Worm (Caenorhabditis elegans): ENCODE data around the gene Y55F3C.9.

Y55F3C.9 gene

ce11 chrIV:684748-685147 lies 43.2 kb downstream of the Y55F3C.9 start:
- TF ChIP-seq unc-120 (tag; optimal IDR thresholded peaks at IDR 0.05; ENCODE audit: poor library complexity, severe bottlenecking) (no peak), M03D4.4 (tag; optimal IDR thresholded peaks at IDR 0.05) (no peak), elt-3 (tag; optimal IDR thresholded peaks at IDR 0.05) (no peak), mep-1 (tag; optimal IDR thresholded peaks at IDR 0.05) (no peak), nhr-2 (tag; optimal IDR thresholded peaks at IDR 0.05) (no peak), tbx-8 (GFP tag; optimal IDR thresholded peaks at IDR 0.05) (no peak), snpc-4 (tag; optimal IDR thresholded peaks at IDR 0.05) (no peak), hlh-1 (tag; optimal IDR thresholded peaks at IDR 0.05) (no peak), zip-8 (tag; optimal IDR thresholded peaks at IDR 0.05) (no peak), unc-39 (tag; optimal IDR thresholded peaks at IDR 0.05) (no peak)

- no peak for TF ChIP-seq snpc-4 (tag; optimal IDR thresholded peaks at IDR 0.05)
- no peak for TF ChIP-seq ham-2 (GFP tag; optimal IDR thresholded peaks at IDR 0.05)
Observed at ce11 chrIV:684197-684596, 43.8 kb downstream of the Y55F3C.9 start, which contains the start of gene cutl-28. cutl-28 (plus strand) TSS chrIV:684497.

ce11 chrIV:682726-683340 lies 45.2 kb downstream of the Y55F3C.9 start:
- TF ChIP-seq sem-2 (GFP tag; optimal IDR thresholded peaks at IDR 0.05) (peak; percentile 73), ceh-83 (GFP tag; optimal IDR thresholded peaks at IDR 0.05) (peak; percentile 89), lsy-2 (tag; optimal IDR thresholded peaks at IDR 0.05) (peak; percentile 8), tbx-8 (GFP tag; optimal IDR thresholded peaks at IDR 0.05) (peak; percentile 10), elt-3 (tag; optimal IDR thresholded peaks at IDR 0.05) (no peak), hlh-1 (tag; optimal IDR thresholded peaks at IDR 0.05) (peak; percentile 0), unc-120 (tag; optimal IDR thresholded peaks at IDR 0.05; ENCODE audit: poor library complexity, severe bottlenecking) (peak; percentile 89), nhr-76 (tag; optimal IDR thresholded peaks at IDR 0.05) (no peak), unc-39 (tag; optimal IDR thresholded peaks at IDR 0.05) (no peak), zip-8 (tag; optimal IDR thresholded peaks at IDR 0.05) (no peak), nhr-2 (tag; optimal IDR thresholded peaks at IDR 0.05) (no peak), nhr-237 (tag; optimal IDR thresholded peaks at IDR 0.05) (no peak), flh-1 (GFP tag; optimal IDR thresholded peaks at IDR 0.05) (peak; percentile 66), ham-2 (GFP tag; optimal IDR thresholded peaks at IDR 0.05) (peak; percentile 79), pha-4 (tag; optimal IDR thresholded peaks at IDR 0.05) (no peak), bed-3 (GFP tag; optimal IDR thresholded peaks at IDR 0.05) (peak; percentile 60), cnd-1 (tag; optimal IDR thresholded peaks at IDR 0.05) (peak; percentile 88), lin-32 (GFP tag; optimal IDR thresholded peaks at IDR 0.05) (peak; percentile 48), sptf-1 (tag; optimal IDR thresholded peaks at IDR 0.05) (peak; percentile 91), ceh-43 (GFP tag; optimal IDR thresholded peaks at IDR 0.05) (peak; percentile 76), ceh-39 (tag; optimal IDR thresholded peaks at IDR 0.05) (no peak), lin-13 (tag; optimal IDR thresholded peaks at IDR 0.05) (no peak), mab-5 (tag; optimal IDR thresholded peaks at IDR 0.05) (no peak), ztf-11 (tag; optimal IDR thresholded peaks at IDR 0.05) (no peak), elt-1 (tag; optimal IDR thresholded peaks at IDR 0.05; ENCODE audit: borderline replicate concordance, insufficient read depth) (no peak), nhr-12 (tag; optimal IDR thresholded peaks at IDR 0.05) (no peak), drap-1 (GFP tag; optimal IDR thresholded peaks at IDR 0.05) (peak; percentile 81), M03D4.4 (tag; optimal IDR thresholded peaks at IDR 0.05) (peak; percentile 84), snpc-4 (tag; optimal IDR thresholded peaks at IDR 0.05) (no peak), mep-1 (tag; optimal IDR thresholded peaks at IDR 0.05) (peak; percentile 50), nhr-28 (tag; optimal IDR thresholded peaks at IDR 0.05) (no peak), blmp-1 (tag; optimal IDR thresholded peaks at IDR 0.05) (peak; percentile 89), ces-1 (GFP tag; optimal IDR thresholded peaks at IDR 0.05) (peak; percentile 11), unc-62 (GFP tag; optimal IDR thresholded peaks at IDR 0.05) (peak; percentile 25), mls-2 (tag; optimal IDR thresholded peaks at IDR 0.05) (peak; percentile 88)

- TF ChIP-seq mls-2 (tag; optimal IDR thresholded peaks at IDR 0.05) = no peak
- no peak for TF ChIP-seq elt-3 (tag; optimal IDR thresholded peaks at IDR 0.05)
- no peak for TF ChIP-seq lin-32 (GFP tag; optimal IDR thresholded peaks at IDR 0.05)
- no peak for TF ChIP-seq nhr-237 (tag; optimal IDR thresholded peaks at IDR 0.05)
Observed at ce11 chrIV:676280-676679, 51.7 kb downstream of the Y55F3C.9 start, which contains the start of gene K11H12.5. K11H12.5 (plus strand) TSS chrIV:676580.

Data from whole organism, mixed stage, embryonic.